Worm (Caenorhabditis elegans) whole organism, L2 larva: ENCODE data around the gene C06G3.8.

ENCODE experiments used
- C34F6.9 ChIP-seq: fragments of 150-350 bp; optimal IDR thresholded peaks from 2 replicates; lab custom pipeline; 2014; ENCODE audit warnings: missing biosample characterization, missing genetic modification characterization
- F13H6.1 ChIP-seq: sonication (generic microtip); optimal IDR thresholded peaks from 2 replicates; lab custom pipeline; 2016; ENCODE audit warnings: missing genetic modification characterization, missing compliant biosample characterization
- R02D3.7 ChIP-seq: fragments of 150-350 bp; optimal IDR thresholded peaks from 2 replicates; lab custom pipeline; 2014; ENCODE audit warnings: missing biosample characterization, missing genetic modification characterization
- Y55F3AM.14 ChIP-seq: fragments of 200-800 bp; sonication (Bioruptor generic); optimal IDR thresholded peaks from 2 replicates; lab custom pipeline; 2018; ENCODE audit warnings: mild to moderate bottlenecking, missing genetic modification characterization, missing compliant biosample characterization
- ZK546.5 ChIP-seq: sonication (generic microtip); optimal IDR thresholded peaks from 2 replicates; lab custom pipeline; 2017; ENCODE audit warnings: missing biosample characterization, missing genetic modification characterization
- alr-1 ChIP-seq: fragments of 150-350 bp; optimal IDR thresholded peaks from 2 replicates; lab custom pipeline; 2014; ENCODE audit warnings: missing biosample characterization, missing genetic modification characterization
- aly-2 ChIP-seq: fragments of 150-350 bp; optimal IDR thresholded peaks from 2 replicates; lab custom pipeline; 2014; ENCODE audit warnings: missing biosample characterization, missing genetic modification characterization
- ama-1 ChIP-seq: fragments of 150-350 bp; optimal IDR thresholded peaks from 2 replicates; lab custom pipeline; 2018; ENCODE audit warnings: inconsistent platforms
- blmp-1 ChIP-seq: sonication (generic microtip); optimal IDR thresholded peaks from 2 replicates; lab custom pipeline; 2017; ENCODE audit warnings: missing genetic modification characterization, mild to moderate bottlenecking, missing compliant biosample characterization, antibody characterized with exemption, moderate library complexity; ENCODE audit not compliant: insufficient read depth
- ceh-16 ChIP-seq: fragments of 150-350 bp; optimal IDR thresholded peaks from 2 replicates; lab custom pipeline; 2014; ENCODE audit warnings: missing biosample characterization, missing genetic modification characterization
- ceh-82 ChIP-seq: fragments of 150-350 bp; optimal IDR thresholded peaks from 2 replicates; lab custom pipeline; 2014; ENCODE audit warnings: missing biosample characterization, missing genetic modification characterization
- crh-2 ChIP-seq: sonication (generic microtip); optimal IDR thresholded peaks from 2 replicates; lab custom pipeline; 2017; ENCODE audit warnings: missing biosample characterization, missing genetic modification characterization
- dmd-4 ChIP-seq: sonication (generic microtip); optimal IDR thresholded peaks from 2 replicates; lab custom pipeline; 2017; ENCODE audit warnings: missing biosample characterization, missing genetic modification characterization
- egl-27 ChIP-seq: sonication (generic microtip); optimal IDR thresholded peaks from 3 replicates; lab custom pipeline; 2017; ENCODE audit warnings: missing biosample characterization, missing genetic modification reagents, missing genetic modification characterization
- elt-1 ChIP-seq: fragments of 150-350 bp; optimal IDR thresholded peaks from 2 replicates; lab custom pipeline; 2014; ENCODE audit warnings: missing biosample characterization, missing genetic modification characterization
- elt-3 ChIP-seq: sonication (generic microtip); optimal IDR thresholded peaks from 2 replicates; lab custom pipeline; 2017; ENCODE audit warnings: missing biosample characterization, missing genetic modification characterization
- fos-1 ChIP-seq: fragments of 150-350 bp; optimal IDR thresholded peaks from 2 replicates; lab custom pipeline; 2014; ENCODE audit warnings: missing biosample characterization, missing genetic modification characterization
- gmeb-1 ChIP-seq: fragments of 150-350 bp; optimal IDR thresholded peaks from 2 replicates; lab custom pipeline; 2014; ENCODE audit warnings: missing biosample characterization, missing genetic modification characterization
- lin-11 ChIP-seq: fragments of 150-350 bp; sonication (generic microtip); optimal IDR thresholded peaks from 2 replicates; lab custom pipeline; 2014; ENCODE audit warnings: missing biosample characterization, missing genetic modification characterization, inconsistent platforms, mixed read lengths
- lin-13 ChIP-seq: fragments of 150-350 bp; optimal IDR thresholded peaks from 2 replicates; lab custom pipeline; 2014; ENCODE audit warnings: missing biosample characterization, missing genetic modification reagents, missing genetic modification characterization
- lin-39 ChIP-seq: fragments of 150-350 bp; optimal IDR thresholded peaks from 2 replicates; lab custom pipeline; 2014; ENCODE audit warnings: missing biosample characterization, missing genetic modification reagents, missing genetic modification characterization
- lsy-2 ChIP-seq, 2 experiments: fragments of 150-350 bp in 1 of 2; sonication (generic microtip) in 1 of 2; optimal IDR thresholded peaks; 2 replicates each; lab custom pipeline; 2014 to 2017; ENCODE audit warnings: missing biosample characterization in 2 of 2, missing genetic modification characterization in 2 of 2
- mab-5 ChIP-seq: fragments of 150-350 bp; optimal IDR thresholded peaks from 2 replicates; lab custom pipeline; 2014; ENCODE audit warnings: missing biosample characterization, missing genetic modification characterization
- mbf-1 ChIP-seq: sonication (generic microtip); optimal IDR thresholded peaks from 2 replicates; lab custom pipeline; 2017; ENCODE audit warnings: missing biosample characterization, missing genetic modification characterization
- mdl-1 ChIP-seq, 2 experiments: fragments of 150-350 bp in 1 of 2; sonication (generic microtip) in 1 of 2; optimal IDR thresholded peaks; 2 replicates each; lab custom pipeline; 2017; ENCODE audit warnings: missing biosample characterization in 2 of 2, missing genetic modification characterization in 2 of 2
- nhr-10 ChIP-seq: sonication (generic microtip); optimal IDR thresholded peaks from 2 replicates; lab custom pipeline; 2017; ENCODE audit warnings: missing biosample characterization, missing genetic modification characterization
- nhr-11 ChIP-seq: fragments of 150-350 bp; optimal IDR thresholded peaks from 2 replicates; lab custom pipeline; 2014; ENCODE audit warnings: missing biosample characterization, missing genetic modification characterization
- nhr-12 ChIP-seq: fragments of 150-350 bp; optimal IDR thresholded peaks from 2 replicates; lab custom pipeline; 2014; ENCODE audit warnings: missing biosample characterization, missing genetic modification characterization
- nhr-129 ChIP-seq: fragments of 150-350 bp; optimal IDR thresholded peaks from 2 replicates; lab custom pipeline; 2014; ENCODE audit warnings: missing biosample characterization, missing genetic modification characterization
- nhr-21 ChIP-seq: fragments of 150-350 bp; optimal IDR thresholded peaks from 2 replicates; lab custom pipeline; 2014; ENCODE audit warnings: missing biosample characterization, missing genetic modification characterization
- nhr-23 ChIP-seq: fragments of 150-350 bp; optimal IDR thresholded peaks from 2 replicates; lab custom pipeline; 2014; ENCODE audit warnings: missing biosample characterization, missing genetic modification reagents, missing genetic modification characterization
- nhr-237 ChIP-seq: fragments of 150-350 bp; optimal IDR thresholded peaks from 2 replicates; lab custom pipeline; 2014; ENCODE audit warnings: missing biosample characterization, missing genetic modification characterization
- nhr-25 ChIP-seq: fragments of 150-350 bp; sonication (generic microtip); optimal IDR thresholded peaks from 3 replicates; lab custom pipeline; 2014; ENCODE audit warnings: missing biosample characterization, missing genetic modification characterization
- nhr-6 ChIP-seq: fragments of 150-350 bp; optimal IDR thresholded peaks from 2 replicates; lab custom pipeline; 2014; ENCODE audit warnings: missing biosample characterization, missing genetic modification characterization
- nhr-77 ChIP-seq: fragments of 150-350 bp; optimal IDR thresholded peaks from 2 replicates; lab custom pipeline; 2014; ENCODE audit warnings: missing biosample characterization, missing genetic modification characterization
- peb-1 ChIP-seq: fragments of 150-350 bp; optimal IDR thresholded peaks from 2 replicates; lab custom pipeline; 2014; ENCODE audit warnings: missing biosample characterization, missing genetic modification characterization
- sem-4 ChIP-seq: fragments of 150-350 bp; optimal IDR thresholded peaks from 2 replicates; lab custom pipeline; 2014; ENCODE audit warnings: missing biosample characterization, missing genetic modification reagents, missing genetic modification characterization
- skn-1 ChIP-seq: sonication (generic microtip); optimal IDR thresholded peaks from 2 replicates; lab custom pipeline; 2017; ENCODE audit warnings: missing biosample characterization, missing genetic modification characterization
- sma-3 ChIP-seq: sonication (generic microtip); optimal IDR thresholded peaks from 2 replicates; lab custom pipeline; 2016; ENCODE audit warnings: missing genetic modification reagents, missing genetic modification characterization, missing compliant biosample characterization
- sma-9 ChIP-seq, 2 experiments: fragments of 150-350 bp in 1 of 2; sonication (generic microtip) in 1 of 2; optimal IDR thresholded peaks; 2 replicates each; lab custom pipeline; 2014 to 2016; ENCODE audit warnings: missing genetic modification characterization in 2 of 2, mild to moderate bottlenecking in 1 of 2, missing biosample characterization in 1 of 2, missing compliant biosample characterization in 1 of 2, missing genetic modification reagents in 1 of 2, moderate library complexity in 1 of 2
- snpc-4 ChIP-seq: fragments of 150-350 bp; optimal IDR thresholded peaks from 2 replicates; lab custom pipeline; 2014; ENCODE audit warnings: missing biosample characterization, missing genetic modification characterization
- unc-39 ChIP-seq: fragments of 150-350 bp; optimal IDR thresholded peaks from 2 replicates; lab custom pipeline; 2014; ENCODE audit warnings: missing biosample characterization, missing genetic modification characterization
- unc-55 ChIP-seq: fragments of 150-350 bp; sonication (generic microtip); optimal IDR thresholded peaks from 3 replicates; lab custom pipeline; 2014; ENCODE audit warnings: missing biosample characterization, missing genetic modification reagents, missing genetic modification characterization
- unc-62 ChIP-seq: fragments of 150-350 bp; optimal IDR thresholded peaks from 2 replicates; lab custom pipeline; 2014; ENCODE audit warnings: missing biosample characterization, missing genetic modification reagents, missing genetic modification characterization
- zag-1 ChIP-seq: fragments of 150-350 bp; optimal IDR thresholded peaks from 2 replicates; lab custom pipeline; 2014; ENCODE audit warnings: missing biosample characterization, missing genetic modification characterization
- ztf-1 ChIP-seq: fragments of 200-800 bp; sonication (Bioruptor generic); conservative IDR thresholded peaks from 2 replicates; pipeline ENCODE4 v1.3.6; 2022; ENCODE audit warnings: missing genetic modification characterization, missing compliant biosample characterization
- ztf-11 ChIP-seq: sonication (generic microtip); optimal IDR thresholded peaks from 2 replicates; lab custom pipeline; 2017; ENCODE audit warnings: missing biosample characterization, missing genetic modification characterization
- ztf-4 ChIP-seq: fragments of 150-350 bp; optimal IDR thresholded peaks from 2 replicates; lab custom pipeline; 2014; ENCODE audit warnings: missing biosample characterization, missing genetic modification characterization

C06G3.8 gene

DNA sequence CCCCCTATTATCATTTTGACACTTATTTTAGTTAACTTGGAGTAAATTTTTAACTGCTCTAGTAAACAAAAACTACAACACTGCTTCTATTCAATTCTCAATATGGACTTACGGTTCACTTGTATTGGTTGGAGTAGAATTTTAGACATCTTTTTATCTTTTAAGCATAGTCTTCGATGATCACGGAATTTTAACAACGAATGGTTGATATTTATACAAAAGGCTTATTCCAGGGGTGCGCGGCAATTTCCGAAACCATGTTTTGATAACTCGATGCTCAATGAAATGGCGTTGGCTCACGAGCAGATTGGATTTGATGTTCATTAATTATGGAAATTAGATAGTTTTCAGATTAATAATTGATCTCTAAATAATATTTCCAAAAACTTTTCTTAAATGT lies 11.1 kb upstream of the C06G3.8 start:
- TF ChIP-seq dmd-4 (tag; lab: Kevin White, UChicago) (no peak), mdl-1 (tag; optimal IDR thresholded peaks at IDR 0.05; lab: Kevin White, UChicago) (no peak), zag-1 (tag; lab: Kevin White, UChicago) (no peak), ztf-4 (tag; lab: Kevin White, UChicago) (no peak), Y55F3AM.14 (GFP tag; lab: Kevin White, UChicago) (no peak), fos-1 (no peak), lsy-2 (tag; optimal IDR thresholded peaks at IDR 0.05; lab: Kevin White, UChicago) (no peak), crh-2 (tag; lab: Kevin White, UChicago) (no peak), lin-13 (GFP tag; lab: Kevin White, UChicago) (no peak), sem-4 (tag; lab: Kevin White, UChicago) (no peak), ceh-82 (tag; lab: Kevin White, UChicago) (no peak), elt-1 (tag; lab: Kevin White, UChicago) (no peak), lin-39 (tag; lab: Kevin White, UChicago) (no peak), ztf-1 (GFP tag; lab: Robert Waterston, UW) (no peak), egl-27 (tag; lab: Kevin White, UChicago) (no peak), nhr-6 (no peak), gmeb-1 (tag; lab: Kevin White, UChicago) (no peak), ZK546.5 (no peak), elt-3 (tag; lab: Kevin White, UChicago) (no peak)

- TF ChIP-seq ZK546.5 (no peak), nhr-237 (no peak), elt-3 (tag; lab: Kevin White, UChicago) (no peak), mab-5 (tag; lab: Kevin White, UChicago) (peak; percentile 68), ceh-16 (tag; lab: Kevin White, UChicago) (peak; percentile 43), aly-2 (no peak), egl-27 (tag; lab: Kevin White, UChicago) (peak; percentile 48), Y55F3AM.14 (GFP tag; lab: Kevin White, UChicago) (no peak), sma-3 (GFP tag; lab: Kevin White, UChicago) (peak; percentile 86), mbf-1 (tag; lab: Kevin White, UChicago) (no peak), nhr-23 (tag; lab: Kevin White, UChicago) (no peak), mdl-1 (tag; optimal IDR thresholded peaks at IDR 0.05; lab: Kevin White, UChicago) (no peak), snpc-4 (tag; lab: Kevin White, UChicago) (peak; percentile 61), nhr-10 (tag; lab: Kevin White, UChicago) (no peak), unc-62 (GFP tag; lab: Kevin White, UChicago) (no peak), ztf-11 (tag; lab: Kevin White, UChicago) (no peak), nhr-25 (tag; lab: Kevin White, UChicago) (peak; percentile 78), nhr-11 (no peak), dmd-4 (tag; lab: Kevin White, UChicago) (no peak), skn-1 (tag; lab: Kevin White, UChicago) (peak; percentile 31), lsy-2 (tag; optimal IDR thresholded peaks at IDR 0.05; lab: Kevin White, UChicago) (peak; percentile 70 to 91), nhr-129 (tag; lab: Kevin White, UChicago) (peak; percentile 85), ama-1 (lab: Kevin White, UChicago) (peak; percentile 35), nhr-21 (tag; lab: Kevin White, UChicago) (peak; percentile 72), elt-1 (tag; lab: Kevin White, UChicago) (no peak), peb-1 (tag; lab: Kevin White, UChicago) (no peak), R02D3.7 (peak; percentile 18), zag-1 (tag; lab: Kevin White, UChicago) (peak; percentile 23), ztf-1 (GFP tag; lab: Robert Waterston, UW) (no peak), nhr-77 (tag; lab: Kevin White, UChicago) (no peak), gmeb-1 (tag; lab: Kevin White, UChicago) (peak; percentile 96), fos-1 (peak; percentile 62), C34F6.9 (tag; lab: Kevin White, UChicago) (peak; percentile 88), nhr-6 (peak; percentile 29), ceh-82 (tag; lab: Kevin White, UChicago) (no peak), lin-11 (tag; lab: Kevin White, UChicago) (peak; percentile 90), sma-9 (GFP tag; optimal IDR thresholded peaks at IDR 0.05; lab: Kevin White, UChicago) (peak; percentile 80), sma-9 (tag; optimal IDR thresholded peaks at IDR 0.05; lab: Kevin White, UChicago) (no peak), nhr-12 (tag; lab: Kevin White, UChicago) (no peak), alr-1 (no peak), unc-39 (tag; lab: Kevin White, UChicago) (no peak), F13H6.1 (peak; percentile 83), ztf-4 (tag; lab: Kevin White, UChicago) (no peak), blmp-1 (peak; percentile 45), crh-2 (tag; lab: Kevin White, UChicago) (peak; percentile 88), unc-55 (GFP tag; lab: Kevin White, UChicago) (peak; percentile 97), lin-39 (tag; lab: Kevin White, UChicago) (no peak), lin-13 (GFP tag; lab: Kevin White, UChicago) (peak; percentile 82)
These were observed 7.3 kb upstream of the C06G3.8 start, which contains the start of the genes cogc-2 and klp-18 for ce11 chrIV:7039476-7040261. cogc-2 (minus strand) TSS chrIV:7039580. klp-18 (plus strand) TSS chrIV:7040211.
